Worm (Caenorhabditis elegans) whole organism, mixed stage, embryonic: ENCODE data around the gene grsp-1.

Experiments
- M03D4.4 ChIP-seq: sonication (generic microtip); optimal IDR thresholded peaks from 2 replicates; lab custom pipeline; 2017; ENCODE audit warnings: mild to moderate bottlenecking, missing genetic modification characterization, missing compliant biosample characterization
- bed-3 ChIP-seq: fragments of 200-800 bp; sonication (Bioruptor generic); optimal IDR thresholded peaks from 3 replicates; lab custom pipeline; 2018; ENCODE audit warnings: mild to moderate bottlenecking, missing genetic modification characterization, moderate library complexity, missing compliant biosample characterization
- blmp-1 ChIP-seq: fragments of 150-350 bp; optimal IDR thresholded peaks from 2 replicates; lab custom pipeline; 2014; ENCODE audit warnings: missing biosample characterization, missing genetic modification characterization
- ceh-39 ChIP-seq: fragments of 150-350 bp; optimal IDR thresholded peaks from 2 replicates; lab custom pipeline; 2014; ENCODE audit warnings: missing biosample characterization, missing genetic modification characterization
- ceh-43 ChIP-seq: fragments of 200-800 bp; sonication (Bioruptor generic); optimal IDR thresholded peaks from 2 replicates; lab custom pipeline; 2018; ENCODE audit warnings: mild to moderate bottlenecking, missing genetic modification characterization, moderate library complexity, missing compliant biosample characterization
- ceh-83 ChIP-seq: fragments of 200-800 bp; sonication (Bioruptor generic); optimal IDR thresholded peaks from 2 replicates; lab custom pipeline; 2018; ENCODE audit warnings: mild to moderate bottlenecking, missing genetic modification characterization, missing compliant biosample characterization
- cnd-1 ChIP-seq: fragments of 200-800 bp; sonication (Bioruptor generic); optimal IDR thresholded peaks from 2 replicates; lab custom pipeline; 2018; ENCODE audit warnings: mild to moderate bottlenecking, missing genetic modification characterization, missing compliant biosample characterization
- drap-1 ChIP-seq: fragments of 200-800 bp; sonication (Bioruptor generic); optimal IDR thresholded peaks from 3 replicates; lab custom pipeline; 2018; ENCODE audit warnings: mild to moderate bottlenecking, missing genetic modification characterization, missing compliant biosample characterization
- elt-1 ChIP-seq: sonication (generic microtip); optimal IDR thresholded peaks from 2 replicates; lab custom pipeline; 2017; ENCODE audit warnings: missing genetic modification characterization, mild to moderate bottlenecking, missing compliant biosample characterization, antibody characterized with exemption, moderate library complexity, borderline replicate concordance; ENCODE audit not compliant: insufficient read depth
- elt-3 ChIP-seq: fragments of 150-350 bp; optimal IDR thresholded peaks from 2 replicates; lab custom pipeline; 2014; ENCODE audit warnings: missing biosample characterization, missing genetic modification characterization
- flh-1 ChIP-seq: fragments of 200-800 bp; sonication (Bioruptor generic); optimal IDR thresholded peaks from 2 replicates; lab custom pipeline; 2018; ENCODE audit warnings: mild to moderate bottlenecking, missing genetic modification characterization, moderate library complexity, missing compliant biosample characterization
- ham-2 ChIP-seq: fragments of 200-800 bp; sonication (Bioruptor generic); optimal IDR thresholded peaks from 2 replicates; lab custom pipeline; 2018; ENCODE audit warnings: mild to moderate bottlenecking, missing genetic modification characterization, missing compliant biosample characterization
- hlh-1 ChIP-seq: fragments of 150-350 bp; optimal IDR thresholded peaks from 2 replicates; lab custom pipeline; 2014; ENCODE audit warnings: missing biosample characterization, missing genetic modification reagents, missing genetic modification characterization
- lin-13 ChIP-seq: fragments of 150-350 bp; optimal IDR thresholded peaks from 2 replicates; lab custom pipeline; 2014; ENCODE audit warnings: missing biosample characterization, missing genetic modification characterization
- lin-32 ChIP-seq: fragments of 200-800 bp; sonication (Bioruptor generic); optimal IDR thresholded peaks from 2 replicates; lab custom pipeline; 2018; ENCODE audit warnings: mild to moderate bottlenecking, missing genetic modification characterization, missing compliant biosample characterization
- lsy-2 ChIP-seq: fragments of 150-350 bp; optimal IDR thresholded peaks from 2 replicates; lab custom pipeline; 2014; ENCODE audit warnings: missing biosample characterization, missing genetic modification characterization
- mab-5 ChIP-seq: fragments of 150-350 bp; optimal IDR thresholded peaks from 2 replicates; lab custom pipeline; 2014; ENCODE audit warnings: missing biosample characterization, missing genetic modification characterization
- mep-1 ChIP-seq: fragments of 150-350 bp; optimal IDR thresholded peaks from 2 replicates; lab custom pipeline; 2017; ENCODE audit warnings: missing biosample characterization, missing genetic modification reagents, missing genetic modification characterization, inconsistent platforms
- nhr-12 ChIP-seq: fragments of 150-350 bp; optimal IDR thresholded peaks from 2 replicates; lab custom pipeline; 2014; ENCODE audit warnings: missing biosample characterization, missing genetic modification characterization
- nhr-2 ChIP-seq: fragments of 150-350 bp; optimal IDR thresholded peaks from 2 replicates; lab custom pipeline; 2014; ENCODE audit warnings: missing biosample characterization, missing genetic modification characterization
- nhr-237 ChIP-seq: fragments of 150-350 bp; optimal IDR thresholded peaks from 2 replicates; lab custom pipeline; 2014; ENCODE audit warnings: missing biosample characterization, missing genetic modification characterization
- nhr-28 ChIP-seq: fragments of 150-350 bp; optimal IDR thresholded peaks from 2 replicates; lab custom pipeline; 2014; ENCODE audit warnings: missing biosample characterization, missing genetic modification characterization
- nhr-76 ChIP-seq: sonication (generic microtip); optimal IDR thresholded peaks from 2 replicates; lab custom pipeline; 2017; ENCODE audit warnings: missing biosample characterization, missing genetic modification characterization
- pha-4 ChIP-seq: fragments of 150-350 bp; optimal IDR thresholded peaks from 2 replicates; lab custom pipeline; 2018; ENCODE audit warnings: missing biosample characterization, missing genetic modification reagents, missing genetic modification characterization
- sem-2 ChIP-seq: fragments of 200-800 bp; sonication (Bioruptor generic); optimal IDR thresholded peaks from 2 replicates; lab custom pipeline; 2018; ENCODE audit warnings: mild to moderate bottlenecking, missing genetic modification characterization, missing compliant biosample characterization
- snpc-4 ChIP-seq: fragments of 150-350 bp; optimal IDR thresholded peaks from 2 replicates; lab custom pipeline; 2014; ENCODE audit warnings: missing biosample characterization, missing genetic modification characterization
- sptf-1 ChIP-seq: sonication (generic microtip); optimal IDR thresholded peaks from 2 replicates; lab custom pipeline; 2017; ENCODE audit warnings: mild to moderate bottlenecking, missing genetic modification characterization, moderate library complexity, missing compliant biosample characterization
- tbx-8 ChIP-seq: fragments of 200-800 bp; sonication (Bioruptor generic); optimal IDR thresholded peaks from 2 replicates; lab custom pipeline; 2018; ENCODE audit warnings: mild to moderate bottlenecking, missing genetic modification characterization, moderate library complexity, missing compliant biosample characterization
- unc-120 ChIP-seq: sonication (generic microtip); optimal IDR thresholded peaks from 2 replicates; lab custom pipeline; 2017; ENCODE audit warnings: missing genetic modification characterization, missing compliant biosample characterization; ENCODE audit not compliant: poor library complexity, severe bottlenecking
- unc-39 ChIP-seq: fragments of 150-350 bp; optimal IDR thresholded peaks from 2 replicates; lab custom pipeline; 2014; ENCODE audit warnings: missing biosample characterization, missing genetic modification characterization
- unc-62 ChIP-seq: fragments of 150-350 bp; optimal IDR thresholded peaks from 2 replicates; lab custom pipeline; 2014; ENCODE audit warnings: missing biosample characterization, missing genetic modification reagents, missing genetic modification characterization
- zip-8 ChIP-seq: fragments of 150-350 bp; optimal IDR thresholded peaks from 2 replicates; lab custom pipeline; 2014; ENCODE audit warnings: missing biosample characterization, missing genetic modification characterization
- ztf-11 ChIP-seq: fragments of 150-350 bp; optimal IDR thresholded peaks from 2 replicates; lab custom pipeline; 2014; ENCODE audit warnings: missing biosample characterization, missing genetic modification characterization

Gene grsp-1

DNA sequence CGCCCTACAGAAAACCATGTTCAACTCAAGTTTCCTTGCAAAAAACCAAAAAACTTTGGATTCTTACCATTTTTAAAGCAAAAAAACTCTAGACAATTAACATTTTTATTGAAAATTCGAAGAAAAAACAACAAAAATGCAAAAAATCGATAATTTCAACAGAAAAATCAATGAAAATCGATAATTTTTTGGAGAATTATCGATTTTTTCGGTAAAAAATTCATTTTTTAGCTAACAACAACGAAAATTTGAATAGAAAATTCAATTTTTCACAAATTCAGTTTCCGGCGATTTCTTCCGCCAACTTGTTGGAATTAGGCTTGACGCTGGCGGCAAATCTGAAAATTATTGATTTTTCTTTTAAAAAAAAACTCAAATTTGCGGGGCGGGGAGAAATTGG, 23.7 kb downstream of the grsp-1 start:
- TF ChIP-seq lin-32 (GFP tag; lab: Kevin White, UChicago), result no peak
- no peak for TF ChIP-seq mep-1 (tag; lab: Kevin White, UChicago)
- TF ChIP-seq mab-5 (tag; lab: Kevin White, UChicago), result no peak
- TF ChIP-seq unc-120 (tag; lab: Kevin White, UChicago), result no peak
- no peak for TF ChIP-seq blmp-1 (tag; lab: Kevin White, UChicago)
- no peak for TF ChIP-seq unc-39 (tag; lab: Kevin White, UChicago)
- TF ChIP-seq nhr-76 (tag; lab: Kevin White, UChicago), result no peak

DNA sequence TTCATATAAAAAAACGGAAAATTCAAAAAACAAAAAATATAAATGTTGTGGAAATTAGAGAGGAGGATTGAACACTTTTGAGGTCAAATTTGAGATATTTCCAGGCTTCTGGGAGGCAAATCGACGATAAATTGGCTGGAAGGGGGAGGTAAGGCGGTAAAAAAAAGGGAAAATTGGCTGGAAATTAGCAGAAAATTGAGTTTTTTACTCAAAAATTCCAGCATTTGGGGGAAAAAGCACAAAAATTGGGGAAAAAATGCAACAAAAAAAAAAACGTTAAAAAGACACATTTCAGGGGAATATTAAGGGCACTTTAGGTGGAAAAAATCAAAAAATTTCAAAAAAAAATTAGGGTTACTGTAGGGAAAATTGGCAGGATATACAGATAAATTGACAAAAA, 24.9 kb downstream of the grsp-1 start:
- TF ChIP-seq M03D4.4 (tag; lab: Kevin White, UChicago) (no peak), ztf-11 (no peak), sptf-1 (peak; percentile 19), elt-1 (tag; lab: Kevin White, UChicago) (no peak), zip-8 (tag; lab: Kevin White, UChicago) (no peak)

DNA sequence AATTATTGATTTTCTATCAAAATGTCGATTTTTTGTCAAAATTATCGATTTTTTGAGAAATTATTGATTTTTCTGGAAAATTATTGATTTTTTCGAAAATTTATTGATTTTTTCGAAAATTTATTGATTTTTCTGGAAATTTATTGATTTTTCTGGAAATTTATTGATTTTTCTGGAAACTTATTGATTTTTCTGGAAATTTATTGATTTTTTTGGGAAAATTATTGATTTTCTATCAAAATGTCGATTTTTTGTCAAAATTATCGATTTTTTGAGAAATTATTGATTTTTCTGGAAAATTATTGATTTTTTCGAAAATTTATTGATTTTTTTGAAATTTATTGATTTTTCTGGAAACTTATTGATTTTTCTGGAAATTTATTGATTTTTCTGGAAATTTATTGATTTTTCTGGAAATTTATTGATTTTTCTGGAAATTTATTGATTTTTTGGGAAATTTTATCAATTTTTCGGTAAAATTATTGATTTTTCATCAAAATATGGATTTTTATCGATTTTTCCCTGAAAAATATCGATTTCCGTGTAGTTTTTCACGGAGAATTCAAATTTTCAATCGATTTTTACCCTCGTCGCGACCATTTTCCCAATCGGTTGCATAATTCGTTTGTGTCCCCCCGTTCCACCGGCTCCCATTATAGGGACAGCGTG, 26.4 kb downstream of the grsp-1 start:
- peak; percentile 14 for TF ChIP-seq drap-1 (GFP tag; lab: Kevin White, UChicago)

ce11 chrV:19636194-19636584, 26.9 kb downstream of the grsp-1 start:
- TF ChIP-seq ceh-83 (GFP tag; lab: Kevin White, UChicago), result no peak
- TF ChIP-seq zip-8 (tag; lab: Kevin White, UChicago), result peak; percentile 93

ce11 chrV:19637890-19638289, 28.6 kb downstream of the grsp-1 start:
- TF ChIP-seq unc-39 (tag; lab: Kevin White, UChicago) (no peak), lin-13 (tag; lab: Kevin White, UChicago) (no peak), bed-3 (GFP tag; lab: Kevin White, UChicago) (no peak), drap-1 (GFP tag; lab: Kevin White, UChicago) (no peak), ceh-83 (GFP tag; lab: Kevin White, UChicago) (no peak), nhr-76 (tag; lab: Kevin White, UChicago) (no peak), ztf-11 (no peak), mep-1 (tag; lab: Kevin White, UChicago) (no peak), blmp-1 (tag; lab: Kevin White, UChicago) (no peak), sem-2 (GFP tag; lab: Kevin White, UChicago) (no peak), flh-1 (GFP tag; lab: Kevin White, UChicago) (no peak), unc-62 (GFP tag; lab: Kevin White, UChicago) (no peak), nhr-237 (tag; lab: Kevin White, UChicago) (no peak), ceh-43 (GFP tag; lab: Kevin White, UChicago) (no peak), nhr-12 (no peak), mab-5 (tag; lab: Kevin White, UChicago) (no peak), snpc-4 (no peak), unc-120 (tag; lab: Kevin White, UChicago) (no peak), tbx-8 (GFP tag; lab: Kevin White, UChicago) (no peak)

- no peak for TF ChIP-seq lin-32 (GFP tag; lab: Kevin White, UChicago)
These were observed 31.5 kb downstream of the grsp-1 start, which contains the start of gene Y43F8C.6 for ce11 chrV:19640808-19641207. TSS of gene Y43F8C.6 (minus strand) at chrV:19640908.

DNA sequence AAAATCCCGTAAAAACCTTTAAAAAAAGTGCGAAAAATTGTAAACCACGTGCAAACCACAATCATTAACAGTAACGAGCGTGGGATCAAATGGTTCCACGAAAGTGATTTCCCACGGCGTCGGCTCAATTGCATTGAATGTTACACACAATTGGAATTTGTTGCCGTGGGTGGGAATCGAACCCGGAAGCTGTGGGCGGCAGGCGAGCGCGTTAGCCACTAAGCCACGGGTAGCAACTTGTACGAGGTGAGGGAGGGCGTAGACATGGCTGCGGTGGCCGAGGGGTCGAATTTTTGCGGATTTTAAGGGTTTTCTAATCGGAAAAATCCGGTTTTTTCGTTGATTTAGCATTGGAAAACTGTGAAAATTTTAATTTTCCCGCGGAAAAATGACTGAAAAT, 33.7 kb downstream of the grsp-1 start:
- TF ChIP-seq drap-1 (GFP tag; lab: Kevin White, UChicago) (peak; percentile 100), ham-2 (GFP tag; lab: Kevin White, UChicago) (peak; percentile 99), nhr-2 (tag; lab: Kevin White, UChicago) (no peak), mep-1 (tag; lab: Kevin White, UChicago) (peak; percentile 90), elt-3 (tag; lab: Kevin White, UChicago) (peak; percentile 44), nhr-76 (tag; lab: Kevin White, UChicago) (peak; percentile 9), nhr-28 (tag; lab: Kevin White, UChicago) (peak; percentile 87), nhr-12 (peak; percentile 49), zip-8 (tag; lab: Kevin White, UChicago) (no peak), sptf-1 (peak; percentile 99), bed-3 (GFP tag; lab: Kevin White, UChicago) (peak; percentile 95), unc-39 (tag; lab: Kevin White, UChicago) (peak; percentile 56), M03D4.4 (tag; lab: Kevin White, UChicago) (peak; percentile 98), blmp-1 (tag; lab: Kevin White, UChicago) (no peak), sem-2 (GFP tag; lab: Kevin White, UChicago) (peak; percentile 96), ceh-39 (tag; lab: Kevin White, UChicago) (peak; percentile 19), mab-5 (tag; lab: Kevin White, UChicago) (no peak), unc-120 (tag; lab: Kevin White, UChicago) (peak; percentile 98), nhr-237 (tag; lab: Kevin White, UChicago) (peak; percentile 63), hlh-1 (tag; lab: Kevin White, UChicago) (peak; percentile 51), cnd-1 (tag; lab: Kevin White, UChicago) (peak; percentile 98), unc-62 (GFP tag; lab: Kevin White, UChicago) (peak; percentile 72), elt-1 (tag; lab: Kevin White, UChicago) (peak; percentile 42), pha-4 (peak; percentile 95), tbx-8 (GFP tag; lab: Kevin White, UChicago) (peak; percentile 97), lsy-2 (tag; lab: Kevin White, UChicago) (peak; percentile 82), ztf-11 (peak; percentile 93)
